Fruit fly (Drosophila melanogaster) whole organism, embryonic: Measurements from ENCODE around the gene Son.
A peak's percentile ranks its signal among the peaks of the same experiment; 100 is the strongest.

Experiments
- Asciz ChIP-seq: fragments of 200-800 bp; sonication (Bioruptor generic); optimal IDR thresholded peaks from 2 replicates; lab custom pipeline; 2017; ENCODE audit warnings: missing biosample characterization, mild to moderate bottlenecking, missing genetic modification characterization, missing genetic modification reagents
- Atf3 ChIP-seq: fragments of 200-800 bp; sonication (Bioruptor generic); optimal IDR thresholded peaks from 3 replicates; lab custom pipeline; 2016; ENCODE audit warnings: missing biosample characterization, missing genetic modification characterization
- Bgb ChIP-seq: fragments of 200-800 bp; sonication (Bioruptor generic); IDR thresholded peaks from 2 replicates; pipeline ENCODE4 v1.3.6; 2022; ENCODE audit warnings: missing biosample characterization, missing genetic modification characterization; ENCODE audit not compliant: partially characterized antibody
- C15 ChIP-seq: fragments of 200-800 bp; sonication (Bioruptor generic); IDR thresholded peaks from 3 replicates; pipeline ENCODE4 v1.3.6; 2022; ENCODE audit warnings: missing biosample characterization, missing genetic modification characterization
- CG10565 ChIP-seq: fragments of 200-800 bp; sonication (Bioruptor generic); optimal IDR thresholded peaks from 3 replicates; lab custom pipeline; 2016; ENCODE audit warnings: missing biosample characterization, mild to moderate bottlenecking, missing genetic modification characterization
- CG11560 ChIP-seq: fragments of 200-800 bp; sonication (Bioruptor generic); IDR thresholded peaks from 3 replicates; pipeline ENCODE4 v1.3.6; 2022; ENCODE audit warnings: missing biosample characterization, missing genetic modification characterization
- CG12219 ChIP-seq: fragments of 200-800 bp; sonication (Bioruptor generic); optimal IDR thresholded peaks from 3 replicates; lab custom pipeline; 2018; ENCODE audit warnings: missing biosample characterization, mild to moderate bottlenecking, missing genetic modification characterization
- CG13424 ChIP-seq: fragments of 200-800 bp; sonication (Bioruptor generic); optimal IDR thresholded peaks from 2 replicates; lab custom pipeline; 2019; ENCODE audit warnings: missing biosample characterization, mild to moderate bottlenecking, missing genetic modification characterization, moderate library complexity
- CG17186 ChIP-seq: fragments of 200-800 bp; sonication (Bioruptor generic); optimal IDR thresholded peaks from 3 replicates; lab custom pipeline; 2017; ENCODE audit warnings: missing biosample characterization, missing genetic modification reagents, missing genetic modification characterization
- CG17361 ChIP-seq: fragments of 200-800 bp; sonication (Bioruptor generic); IDR thresholded peaks from 3 replicates; pipeline ENCODE4 v1.3.6; 2022; ENCODE audit warnings: missing biosample characterization, missing genetic modification characterization
- CG2889 ChIP-seq: fragments of 200-800 bp; sonication (Bioruptor generic); IDR thresholded peaks from 3 replicates; pipeline ENCODE4 v1.3.6; 2022; ENCODE audit warnings: missing biosample characterization, missing genetic modification characterization
- CG4820 ChIP-seq: fragments of 200-800 bp; sonication (Bioruptor generic); optimal IDR thresholded peaks from 3 replicates; lab custom pipeline; 2016; ENCODE audit warnings: missing biosample characterization, missing genetic modification characterization
- CG6854 ChIP-seq: fragments of 200-800 bp; sonication (Bioruptor generic); optimal IDR thresholded peaks from 3 replicates; lab custom pipeline; 2017; ENCODE audit warnings: missing biosample characterization, mild to moderate bottlenecking, missing genetic modification characterization
- CG7357 ChIP-seq: fragments of 200-800 bp; sonication (Bioruptor generic); IDR thresholded peaks from 3 replicates; pipeline ENCODE4 v1.3.6; 2022; ENCODE audit warnings: missing biosample characterization, missing genetic modification characterization
- CG8089 ChIP-seq: fragments of 200-800 bp; sonication (Bioruptor generic); optimal IDR thresholded peaks from 3 replicates; lab custom pipeline; 2016; ENCODE audit warnings: missing biosample characterization, missing genetic modification characterization
- CG8359 ChIP-seq: fragments of 200-800 bp; sonication (Bioruptor generic); optimal IDR thresholded peaks from 2 replicates; lab custom pipeline; 2017; ENCODE audit warnings: missing biosample characterization, mild to moderate bottlenecking, missing genetic modification characterization, borderline replicate concordance
- CG8478 ChIP-seq: fragments of >200 bp; optimal IDR thresholded peaks from 2 replicates; lab custom pipeline; 2018
- CG8765 ChIP-seq: fragments of 200-800 bp; sonication (Bioruptor generic); IDR thresholded peaks from 2 replicates; pipeline ENCODE4 v1.3.6; 2022; ENCODE audit warnings: missing biosample characterization, missing genetic modification characterization
- CG9437 ChIP-seq: fragments of 200-800 bp; sonication (Bioruptor generic); optimal IDR thresholded peaks from 2 replicates; lab custom pipeline; 2018; ENCODE audit warnings: missing biosample characterization, mild to moderate bottlenecking, missing genetic modification characterization
- CG9876 ChIP-seq: fragments of 200-800 bp; sonication (Bioruptor generic); optimal IDR thresholded peaks from 2 replicates; lab custom pipeline; 2016; ENCODE audit warnings: missing biosample characterization, missing genetic modification characterization
- CHES-1-like ChIP-seq: fragments of 200-800 bp; sonication (Bioruptor generic); optimal IDR thresholded peaks from 2 replicates; lab custom pipeline; 2016; ENCODE audit warnings: missing biosample characterization, missing genetic modification characterization
- Doc3 ChIP-seq: fragments of 200-800 bp; sonication (Bioruptor generic); IDR thresholded peaks from 3 replicates; pipeline ENCODE4 v1.3.6; 2022; ENCODE audit warnings: missing biosample characterization, missing genetic modification characterization; ENCODE audit not compliant: partially characterized antibody
- Gsc ChIP-seq: fragments of 200-800 bp; sonication (Bioruptor generic); IDR thresholded peaks from 2 replicates; pipeline ENCODE4 v1.3.6; 2022; ENCODE audit warnings: missing biosample characterization, missing genetic modification characterization
- Hsf ChIP-seq: fragments of 200-800 bp; sonication (Bioruptor generic); optimal IDR thresholded peaks from 3 replicates; lab custom pipeline; 2016; ENCODE audit warnings: missing biosample characterization, missing genetic modification characterization
- Lhr ChIP-seq: fragments of 200-800 bp; sonication (Bioruptor generic); optimal IDR thresholded peaks from 3 replicates; lab custom pipeline; 2017; ENCODE audit warnings: mild to moderate bottlenecking, missing biosample characterization, missing genetic modification reagents, missing genetic modification characterization
- Nf-YC ChIP-seq: fragments of 200-800 bp; optimal IDR thresholded peaks from 3 replicates; lab custom pipeline; 2019; ENCODE audit warnings: missing biosample characterization, mild to moderate bottlenecking, missing genetic modification characterization, moderate library complexity
- Opbp ChIP-seq: fragments of 200-800 bp; sonication (Bioruptor generic); IDR thresholded peaks from 3 replicates; pipeline ENCODE4 v1.3.6; 2022; ENCODE audit warnings: missing biosample characterization, missing genetic modification characterization; ENCODE audit not compliant: partially characterized antibody
- Sry-β ChIP-seq: fragments of 200-800 bp; sonication (Bioruptor generic); optimal IDR thresholded peaks from 2 replicates; lab custom pipeline; 2018; ENCODE audit warnings: missing biosample characterization, mild to moderate bottlenecking, missing genetic modification characterization, moderate library complexity
- Sry-δ ChIP-seq: fragments of 200-800 bp; sonication (Bioruptor generic); optimal IDR thresholded peaks from 2 replicates; lab custom pipeline; 2016; ENCODE audit warnings: missing biosample characterization, missing genetic modification characterization
- TFAM ChIP-seq: fragments of 200-800 bp; sonication (Bioruptor generic); optimal IDR thresholded peaks from 2 replicates; lab custom pipeline; 2017; ENCODE audit warnings: missing biosample characterization, missing genetic modification characterization, inconsistent platforms
- ara ChIP-seq: fragments of 200-800 bp; sonication (Bioruptor generic); IDR thresholded peaks from 2 replicates; pipeline ENCODE4 v1.3.6; 2022; ENCODE audit warnings: missing biosample characterization, missing genetic modification characterization
- bcd ChIP-seq: fragments of 200-800 bp; sonication (Bioruptor generic); optimal IDR thresholded peaks from 2 replicates; lab custom pipeline; 2017; ENCODE audit warnings: missing biosample characterization, mild to moderate bottlenecking, missing genetic modification characterization
- chm ChIP-seq: fragments of 200-800 bp; sonication (Bioruptor generic); IDR thresholded peaks from 2 replicates; pipeline ENCODE4 v1.3.6; 2022; ENCODE audit warnings: missing biosample characterization, missing genetic modification characterization
- dimm ChIP-seq: fragments of 200-800 bp; sonication (Bioruptor generic); IDR thresholded peaks from 2 replicates; pipeline ENCODE4 v1.3.6; 2022; ENCODE audit warnings: missing biosample characterization, missing genetic modification characterization
- fd3F ChIP-seq: fragments of 200-800 bp; sonication (Bioruptor generic); optimal IDR thresholded peaks from 2 replicates; lab custom pipeline; 2018; ENCODE audit warnings: missing biosample characterization, mild to moderate bottlenecking, missing genetic modification characterization, moderate library complexity
- fru ChIP-seq: fragments of >200 bp; optimal IDR thresholded peaks from 2 replicates; lab custom pipeline; 2017
- gem ChIP-seq: fragments of 200-800 bp; sonication (Bioruptor generic); optimal IDR thresholded peaks from 2 replicates; lab custom pipeline; 2019; ENCODE audit warnings: missing biosample characterization, mild to moderate bottlenecking, missing genetic modification characterization, moderate library complexity
- inv ChIP-seq: fragments of 200-800 bp; sonication (Bioruptor generic); IDR thresholded peaks from 2 replicates; pipeline ENCODE4 v1.3.6; 2022; ENCODE audit warnings: missing biosample characterization, missing genetic modification characterization; ENCODE audit not compliant: partially characterized antibody
- kah ChIP-seq: fragments of 200-800 bp; sonication (Bioruptor generic); optimal IDR thresholded peaks from 2 replicates; lab custom pipeline; 2018; ENCODE audit warnings: missing biosample characterization, mild to moderate bottlenecking, missing genetic modification characterization
- ken ChIP-seq: fragments of 200-800 bp; sonication (Bioruptor generic); IDR thresholded peaks from 3 replicates; pipeline ENCODE4 v1.3.6; 2022; ENCODE audit warnings: missing biosample characterization, missing genetic modification characterization
- knrl ChIP-seq: fragments of 200-800 bp; sonication (Bioruptor generic); IDR thresholded peaks from 3 replicates; pipeline ENCODE4 v1.3.6; 2022; ENCODE audit warnings: missing biosample characterization, missing genetic modification characterization; ENCODE audit not compliant: partially characterized antibody
- lilli ChIP-seq: fragments of 200-800 bp; sonication (Bioruptor generic); optimal IDR thresholded peaks from 3 replicates; lab custom pipeline; 2016; ENCODE audit warnings: missing biosample characterization, missing genetic modification characterization
- nerfin-1 ChIP-seq: fragments of 200-800 bp; sonication (Bioruptor generic); optimal IDR thresholded peaks from 3 replicates; lab custom pipeline; 2019; ENCODE audit warnings: missing biosample characterization, mild to moderate bottlenecking, missing genetic modification characterization, moderate library complexity
- nerfin-2 ChIP-seq: fragments of 200-800 bp; sonication (Bioruptor generic); IDR thresholded peaks from 2 replicates; pipeline ENCODE4 v1.3.6; 2022; ENCODE audit warnings: missing biosample characterization, missing genetic modification characterization; ENCODE audit not compliant: partially characterized antibody
- org-1 ChIP-seq: fragments of 200-800 bp; sonication (Bioruptor generic); optimal IDR thresholded peaks from 2 replicates; lab custom pipeline; 2017; ENCODE audit warnings: missing biosample characterization, missing genetic modification characterization
- pb ChIP-seq: fragments of 200-800 bp; sonication (Bioruptor generic); optimal IDR thresholded peaks from 3 replicates; lab custom pipeline; 2016; ENCODE audit warnings: missing biosample characterization, missing genetic modification characterization
- psq ChIP-seq: fragments of 200-800 bp; sonication (Bioruptor generic); optimal IDR thresholded peaks from 2 replicates; lab custom pipeline; 2017; ENCODE audit warnings: missing biosample characterization, missing genetic modification characterization
- tap ChIP-seq: fragments of 200-800 bp; optimal IDR thresholded peaks from 3 replicates; lab custom pipeline; 2019; ENCODE audit warnings: missing biosample characterization, mild to moderate bottlenecking, missing genetic modification characterization, moderate library complexity
- trem ChIP-seq: fragments of 200-800 bp; optimal IDR thresholded peaks from 3 replicates; lab custom pipeline; 2019; ENCODE audit warnings: missing biosample characterization, mild to moderate bottlenecking, missing genetic modification characterization, moderate library complexity
- wdn ChIP-seq: fragments of 200-800 bp; sonication (Bioruptor generic); IDR thresholded peaks from 2 replicates; pipeline ENCODE4 v1.3.6; 2022; ENCODE audit warnings: missing biosample characterization, missing genetic modification characterization
- z ChIP-seq: fragments of 200-800 bp; sonication (Bioruptor generic); IDR thresholded peaks from 3 replicates; pipeline ENCODE4 v1.3.6; 2022; ENCODE audit warnings: missing biosample characterization, missing genetic modification characterization
- zen2 ChIP-seq: fragments of 200-800 bp; sonication (Bioruptor generic); IDR thresholded peaks from 3 replicates; pipeline ENCODE4 v1.3.6; 2022; ENCODE audit warnings: missing biosample characterization, missing genetic modification characterization; ENCODE audit not compliant: partially characterized antibody

Gene Son

DNA sequence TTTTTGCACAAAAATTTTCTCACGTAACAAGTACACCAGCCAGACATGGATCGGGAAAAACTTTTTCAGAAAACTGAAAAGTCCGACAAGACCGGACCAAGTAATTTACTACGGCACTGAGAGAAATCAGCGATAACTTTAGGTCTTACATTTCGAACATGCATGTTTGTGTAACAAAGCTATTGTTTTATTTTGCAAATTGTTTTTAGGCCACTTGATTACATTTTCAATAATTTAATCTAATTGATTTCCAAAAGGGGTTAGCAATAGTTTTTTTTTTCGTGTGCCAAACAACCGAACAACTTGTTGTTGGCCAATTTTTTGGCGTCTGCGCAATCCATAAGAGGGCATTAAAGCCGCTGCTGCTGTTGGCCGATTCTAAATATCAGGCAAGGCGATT lies 35.3 kb downstream of the Son start (continued):
- no peak for TF ChIP-seq fru (lab: Kevin White, UChicago)
- no peak for TF ChIP-seq kah (GFP tag; lab: Kevin White, UChicago)
- no peak for TF ChIP-seq Nf-YC (tag; lab: Kevin White, UChicago)
- TF ChIP-seq CG8089 (GFP tag; lab: Kevin White, UChicago), result peak; percentile 36
- no peak for TF ChIP-seq CG11560 (tag; lab: Robert Waterston, UW)
- peak; percentile 20 for TF ChIP-seq CG13424 (tag; lab: Kevin White, UChicago)
- peak; percentile 53 for TF ChIP-seq org-1 (GFP tag; lab: Kevin White, UChicago)
- TF ChIP-seq pb, result peak; percentile 22
- TF ChIP-seq bcd (GFP tag; lab: Kevin White, UChicago), result peak; percentile 55
- no peak for TF ChIP-seq nerfin-2 (GFP tag; lab: Robert Waterston, UW)
- 0 out of 3 replicates have a peak, but pooled peaks have one; percentile 27 for TF ChIP-seq CG2889
- TF ChIP-seq ara (GFP tag; lab: Robert Waterston, UW), result no peak
- no peak for TF ChIP-seq CG10565 (GFP tag; lab: Kevin White, UChicago)
- peak; percentile 77 for TF ChIP-seq gem (tag; lab: Kevin White, UChicago)
- no peak for TF ChIP-seq Lhr (GFP tag; lab: Kevin White, UChicago)
- TF ChIP-seq lilli (GFP tag; lab: Kevin White, UChicago), result peak; percentile 81
- no peak for TF ChIP-seq Doc3 (GFP tag; lab: Robert Waterston, UW)
- peak; percentile 39 for TF ChIP-seq CG9437
- peak; percentile 40 for TF ChIP-seq fd3F (GFP tag; lab: Kevin White, UChicago)
- TF ChIP-seq C15 (GFP tag; lab: Robert Waterston, UW), result no peak
- peak; percentile 56 for TF ChIP-seq Hsf (GFP tag; lab: Kevin White, UChicago)
- no peak for TF ChIP-seq CG8478 (lab: Kevin White, UChicago)
- TF ChIP-seq zen2 (GFP tag; lab: Robert Waterston, UW), result no peak
- TF ChIP-seq Gsc (GFP tag; lab: Robert Waterston, UW), result no peak
- peak; percentile 42 for TF ChIP-seq Sry-δ (GFP tag; lab: Kevin White, UChicago)
- TF ChIP-seq chm, result no peak
- no peak for TF ChIP-seq TFAM
- TF ChIP-seq CG7357 (GFP tag; lab: Robert Waterston, UW), result 0 out of 3 replicates have a peak, but pooled peaks have one; percentile 47
- TF ChIP-seq Atf3, result peak; percentile 21
- no peak for TF ChIP-seq CG8765 (GFP tag; lab: Robert Waterston, UW)
- TF ChIP-seq knrl (GFP tag; lab: Robert Waterston, UW), result no peak
- TF ChIP-seq nerfin-1 (tag; lab: Kevin White, UChicago), result peak; percentile 13
- TF ChIP-seq CHES-1-like (GFP tag; lab: Kevin White, UChicago), result peak; percentile 27
- TF ChIP-seq ken (GFP tag; lab: Robert Waterston, UW), result 0 out of 3 replicates have a peak, but pooled peaks have one; percentile 5
- TF ChIP-seq CG17361, result peak; percentile 48; the same call in 1 of the 3 replicates
- TF ChIP-seq CG17186 (GFP tag; lab: Kevin White, UChicago), result no peak
- TF ChIP-seq wdn, result no peak
- TF ChIP-seq tap (tag; lab: Kevin White, UChicago), result peak; percentile 20
- TF ChIP-seq dimm (GFP tag; lab: Robert Waterston, UW), result 0 out of 2 replicates have a peak, but pooled peaks have one; percentile 13
- no peak for TF ChIP-seq Sry-β
- TF ChIP-seq Asciz (GFP tag; lab: Kevin White, UChicago), result peak; percentile 52
- no peak for TF ChIP-seq Bgb (GFP tag; lab: Robert Waterston, UW)
- no peak for TF ChIP-seq inv (GFP tag; lab: Robert Waterston, UW)
- peak; percentile 43 for TF ChIP-seq CG6854 (GFP tag; lab: Kevin White, UChicago)
- TF ChIP-seq z (GFP tag; lab: Robert Waterston, UW), result no peak
- peak; percentile 62 for TF ChIP-seq CG4820 (GFP tag; lab: Kevin White, UChicago)
- peak; percentile 37 for TF ChIP-seq CG12219 (GFP tag; lab: Kevin White, UChicago)
- TF ChIP-seq CG8359 (GFP tag; lab: Kevin White, UChicago), result no peak
- no peak for TF ChIP-seq trem
- TF ChIP-seq CG9876 (GFP tag; lab: Kevin White, UChicago), result no peak
- TF ChIP-seq Opbp (GFP tag; lab: Robert Waterston, UW), result no peak
- TF ChIP-seq psq (GFP tag; lab: Kevin White, UChicago), result no peak
